Worm (Caenorhabditis elegans): ENCODE data around the gene tif-1A.

Gene tif-1A

DNA sequence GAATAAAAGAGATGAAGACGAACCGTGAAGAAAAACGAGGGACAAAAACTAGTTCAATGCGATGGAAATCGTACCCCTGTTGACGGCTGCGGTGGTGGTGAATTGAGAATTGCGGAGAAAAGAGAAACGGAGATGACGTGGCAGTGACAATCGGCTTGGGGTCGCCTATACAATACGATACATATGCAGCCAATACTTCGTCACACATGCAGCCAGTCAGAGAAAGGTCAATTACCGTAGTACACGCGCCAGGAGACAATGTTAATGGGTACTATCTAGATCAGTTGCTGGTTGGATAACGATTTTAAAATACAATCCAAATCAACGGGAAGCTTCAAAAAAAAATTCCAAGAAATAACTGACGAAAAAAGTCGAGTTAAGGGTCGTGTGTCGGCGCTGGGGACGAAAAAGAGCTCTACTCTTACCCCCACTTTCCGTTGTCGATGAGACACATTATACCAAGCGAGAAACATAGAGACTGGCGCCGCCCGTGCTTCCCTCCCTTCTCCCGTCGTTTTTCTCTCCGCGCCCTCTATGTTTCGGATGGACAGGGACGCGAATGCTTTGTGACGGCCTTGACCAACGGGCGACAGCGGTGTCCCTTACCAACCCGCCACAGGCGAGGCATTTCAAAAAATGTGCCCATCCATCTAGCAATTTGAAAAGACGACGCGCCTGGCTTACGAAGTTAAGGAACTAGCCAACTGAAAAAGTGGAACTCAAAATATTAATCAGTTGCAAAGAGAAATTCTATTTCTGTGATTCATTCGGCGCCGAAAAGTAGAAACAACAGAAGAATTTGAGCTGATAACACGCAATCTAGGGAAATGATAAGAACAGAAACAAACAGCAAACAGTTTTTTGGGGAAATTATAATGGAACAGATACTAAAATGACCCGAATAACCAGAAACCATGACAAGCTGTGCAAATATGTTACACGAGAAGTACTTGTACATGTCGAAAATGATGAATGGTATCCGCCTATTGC, 15.0 kb upstream of the tif-1A start:
- TF ChIP-seq elt-2 (tag; optimal IDR thresholded peaks at IDR 0.05), result peak; percentile 75
- no peak for TF ChIP-seq pax-1 (tag; optimal IDR thresholded peaks at IDR 0.05)
- no peak for TF ChIP-seq tbx-7 (tag; optimal IDR thresholded peaks at IDR 0.05)

DNA sequence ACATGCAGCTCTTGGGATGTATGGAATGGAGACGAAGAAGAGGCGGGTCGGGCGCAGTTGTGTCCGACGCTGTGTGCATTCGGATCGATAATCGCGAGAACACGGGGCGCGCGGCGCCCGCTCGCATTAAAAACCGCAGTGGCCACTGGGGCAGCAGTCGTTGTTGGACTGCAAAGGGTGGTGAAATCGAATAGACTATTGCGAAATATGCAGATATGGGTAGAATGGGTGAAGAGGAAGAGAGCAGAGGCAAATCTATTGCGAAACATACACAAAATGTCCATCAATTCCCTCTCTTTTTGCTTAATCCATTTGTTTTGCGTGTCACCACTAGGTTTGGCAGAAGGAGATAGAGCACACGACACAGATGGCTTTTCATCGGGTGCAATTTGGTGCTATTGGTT, 14.2 kb upstream of the tif-1A start:
- TF ChIP-seq ceh-48 (tag; optimal IDR thresholded peaks at IDR 0.05), result peak; percentile 36
- TF ChIP-seq unc-42 (tag; optimal IDR thresholded peaks at IDR 0.05), result peak; percentile 50
- peak; percentile 8 for TF ChIP-seq ceh-31 (tag; optimal IDR thresholded peaks at IDR 0.05)
- peak; percentile 8 for TF ChIP-seq C38D4.7 (GFP tag; optimal IDR thresholded peaks at IDR 0.05)
- TF ChIP-seq unc-55 (GFP tag; optimal IDR thresholded peaks at IDR 0.05), result no peak
- TF ChIP-seq ceh-6 (GFP tag; optimal IDR thresholded peaks at IDR 0.05), result peak; percentile 3
- TF ChIP-seq fkh-6 (tag; optimal IDR thresholded peaks at IDR 0.05), result no peak
- no peak for TF ChIP-seq tbx-2 (tag; optimal IDR thresholded peaks at IDR 0.05)
- TF ChIP-seq pax-1 (tag; optimal IDR thresholded peaks at IDR 0.05), result no peak
- no peak for TF ChIP-seq sox-2 (GFP tag; IDR thresholded peaks at IDR 0.05)
- TF ChIP-seq unc-3 (GFP tag; conservative IDR thresholded peaks at IDR 0.05), result no peak
- peak; percentile 5 for TF ChIP-seq unc-3 (tag; optimal IDR thresholded peaks at IDR 0.05)
- no peak for TF ChIP-seq F13H6.1 (tag; optimal IDR thresholded peaks at IDR 0.05)
- no peak for TF ChIP-seq pha-2 (tag; optimal IDR thresholded peaks at IDR 0.05)

DNA sequence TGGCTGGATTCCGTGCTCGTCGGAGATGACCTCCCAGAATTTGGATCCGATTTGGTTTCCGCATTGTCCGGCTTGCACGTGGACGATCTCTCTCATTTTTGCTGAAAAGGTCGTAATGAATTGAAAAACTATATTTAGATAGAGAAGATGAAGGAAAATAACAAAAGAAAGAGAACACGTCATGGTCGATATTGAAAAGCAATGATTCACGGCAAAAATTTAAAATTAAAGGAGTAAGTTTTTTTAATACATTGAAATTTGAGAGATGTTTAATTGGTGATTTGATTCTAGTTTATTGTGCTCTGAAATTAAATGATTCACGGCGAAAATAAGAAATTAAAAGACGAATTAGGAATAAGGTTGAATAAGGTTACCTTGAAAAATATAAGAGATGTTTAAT, 13.6 kb upstream of the tif-1A start, which contains the start of gene tbb-2:
Gene tbb-2, minus strand, starts transcription at position 101 of the 400 bp plus-strand sequence.
- TF ChIP-seq ahr-1 (tag; optimal IDR thresholded peaks at IDR 0.05) (no peak), dve-1 (tag; optimal IDR thresholded peaks at IDR 0.05) (no peak), lin-11 (tag; optimal IDR thresholded peaks at IDR 0.05) (no peak), rnt-1 (tag; optimal IDR thresholded peaks at IDR 0.05) (no peak), sox-4 (tag; optimal IDR thresholded peaks at IDR 0.05) (no peak), madf-2 (tag; optimal IDR thresholded peaks at IDR 0.05) (no peak), pat-9 (tag; optimal IDR thresholded peaks at IDR 0.05) (no peak), T23F11.4 (GFP tag; optimal IDR thresholded peaks at IDR 0.05) (no peak), pha-4 (tag; optimal IDR thresholded peaks at IDR 0.05) (no peak), F13H6.1 (tag; optimal IDR thresholded peaks at IDR 0.05) (no peak), ceh-2 (tag; optimal IDR thresholded peaks at IDR 0.05) (no peak), C38D4.7 (GFP tag; optimal IDR thresholded peaks at IDR 0.05) (no peak), ttx-3 (tag; optimal IDR thresholded peaks at IDR 0.05) (no peak), ceh-14 (tag; optimal IDR thresholded peaks at IDR 0.05) (no peak), unc-42 (tag; optimal IDR thresholded peaks at IDR 0.05) (no peak), hlh-6 (tag; optimal IDR thresholded peaks at IDR 0.05) (no peak), mec-3 (tag; optimal IDR thresholded peaks at IDR 0.05; ENCODE audit: borderline replicate concordance) (no peak)

DNA sequence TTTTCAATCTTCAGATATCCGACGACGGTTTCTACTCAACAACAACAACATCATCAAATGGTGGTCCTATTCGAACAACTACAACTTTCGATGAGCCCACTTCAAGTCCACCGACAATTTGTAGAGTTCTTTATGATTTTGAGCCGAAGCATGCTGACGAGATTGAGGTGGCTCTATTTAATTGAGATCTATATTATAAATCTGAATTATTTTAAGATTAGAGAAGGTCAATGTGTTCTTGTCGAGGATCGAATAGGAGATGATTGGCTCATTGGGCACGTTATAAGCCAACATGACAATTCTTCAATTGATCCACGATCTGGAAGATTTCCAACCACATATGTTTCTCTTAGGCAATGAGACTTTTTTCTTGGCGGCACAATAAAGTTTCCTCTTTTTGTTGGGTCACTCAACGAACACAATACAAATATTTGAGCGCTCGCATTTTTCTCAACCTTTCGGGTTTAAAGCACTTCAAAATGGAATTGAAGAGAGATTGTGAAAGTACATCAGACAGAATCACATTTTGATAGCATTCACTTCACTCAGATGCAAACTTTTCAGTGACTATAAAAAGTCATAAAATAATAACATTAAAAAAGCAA, 11.6 kb upstream of the tif-1A start:
- TF ChIP-seq gmeb-2 (tag; optimal IDR thresholded peaks at IDR 0.05) (no peak), fax-1 (tag; optimal IDR thresholded peaks at IDR 0.05) (no peak), nhr-232 (tag; optimal IDR thresholded peaks at IDR 0.05) (no peak), ceh-18 (tag; optimal IDR thresholded peaks at IDR 0.05) (no peak), C08G9.2 (tag; optimal IDR thresholded peaks at IDR 0.05) (no peak), T23F11.4 (GFP tag; optimal IDR thresholded peaks at IDR 0.05) (no peak), pag-3 (tag; optimal IDR thresholded peaks at IDR 0.05; ENCODE audit: borderline replicate concordance) (no peak), K02D7.2 (tag; optimal IDR thresholded peaks at IDR 0.05) (no peak)

All from whole organism, late embryonic.